Worm (Caenorhabditis elegans) whole organism, L1 larva: ENCODE measurements around the gene Y34B4A.10.

Experiments
- C16A3.4 ChIP-seq: fragments of 150-350 bp; optimal IDR thresholded peaks from 2 replicates; lab custom pipeline; 2014; ENCODE audit warnings: missing biosample characterization, missing genetic modification characterization
- ama-1 ChIP-seq: fragments of 150-350 bp; optimal IDR thresholded peaks from 2 replicates; lab custom pipeline; 2014
- ces-1 ChIP-seq: fragments of 150-350 bp; optimal IDR thresholded peaks from 2 replicates; lab custom pipeline; 2014; ENCODE audit warnings: missing biosample characterization, missing genetic modification reagents, missing genetic modification characterization
- egl-13 ChIP-seq: sonication (generic microtip); optimal IDR thresholded peaks from 2 replicates; lab custom pipeline; 2016; ENCODE audit warnings: missing genotype, missing genetic modification reagents, missing genetic modification characterization, missing compliant biosample characterization
- lsy-2 ChIP-seq, 2 experiments: fragments of 150-350 bp; optimal IDR thresholded peaks; 2 replicates each; lab custom pipeline; 2014; ENCODE audit warnings: missing biosample characterization in 2 of 2, missing genetic modification characterization in 2 of 2
- nhr-237 ChIP-seq: fragments of 150-350 bp; optimal IDR thresholded peaks from 2 replicates; lab custom pipeline; 2014; ENCODE audit warnings: missing biosample characterization, missing genetic modification characterization
- unc-62 ChIP-seq: fragments of 150-350 bp; optimal IDR thresholded peaks from 2 replicates; lab custom pipeline; 2014; ENCODE audit warnings: missing biosample characterization, missing genetic modification reagents, missing genetic modification characterization

- TF ChIP-seq unc-62 (GFP tag; lab: Kevin White, UChicago) (no peak), egl-13 (tag; lab: Kevin White, UChicago) (no peak), lsy-2 (tag; optimal IDR thresholded peaks at IDR 0.05; lab: Kevin White, UChicago) (no peak), nhr-237 (tag; lab: Kevin White, UChicago) (no peak), ces-1 (no peak), ama-1 (lab: Kevin White, UChicago) (no peak), C16A3.4 (tag; lab: Kevin White, UChicago) (no peak)
Observed at ce11 chrX:5210927-5211655, 38.6 kb upstream of the Y34B4A.10 start.
